Worm (Caenorhabditis elegans) whole organism, L3 larva: ENCODE results near the gene fbxb-118.

Source experiments
- R02D3.7 ChIP-seq: fragments of 150-350 bp; optimal IDR thresholded peaks from 2 replicates; lab custom pipeline; 2014; ENCODE audit warnings: missing biosample characterization, missing genetic modification characterization
- ZK546.5 ChIP-seq: sonication (generic microtip); optimal IDR thresholded peaks from 2 replicates; lab custom pipeline; 2017; ENCODE audit warnings: missing biosample characterization, missing genetic modification characterization
- aly-2 ChIP-seq: fragments of 150-350 bp; optimal IDR thresholded peaks from 2 replicates; lab custom pipeline; 2014; ENCODE audit warnings: missing biosample characterization, missing genetic modification characterization
- ama-1 ChIP-seq: fragments of 150-350 bp; optimal IDR thresholded peaks from 2 replicates; lab custom pipeline; 2018
- ceh-28 ChIP-seq: fragments of 150-350 bp; optimal IDR thresholded peaks from 2 replicates; lab custom pipeline; 2014; ENCODE audit warnings: missing biosample characterization, missing genetic modification reagents, missing genetic modification characterization
- ceh-82 ChIP-seq: fragments of 150-350 bp; optimal IDR thresholded peaks from 2 replicates; lab custom pipeline; 2014; ENCODE audit warnings: missing biosample characterization, missing genetic modification characterization
- ceh-9 ChIP-seq: sonication (generic microtip); optimal IDR thresholded peaks from 2 replicates; lab custom pipeline; 2018; ENCODE audit warnings: missing biosample characterization, missing genetic modification characterization
- daf-12 ChIP-seq: fragments of 150-350 bp; optimal IDR thresholded peaks from 2 replicates; lab custom pipeline; 2014; ENCODE audit warnings: missing biosample characterization, missing genetic modification reagents, missing genetic modification characterization
- egl-27 ChIP-seq: sonication (generic microtip); optimal IDR thresholded peaks from 4 replicates; lab custom pipeline; 2017; ENCODE audit warnings: missing biosample characterization, missing genetic modification reagents, missing genetic modification characterization
- egl-5 ChIP-seq: fragments of 150-350 bp; optimal IDR thresholded peaks from 2 replicates; lab custom pipeline; 2017; ENCODE audit warnings: missing biosample characterization, missing genetic modification reagents, missing genetic modification characterization, inconsistent platforms
- elt-1 ChIP-seq: fragments of 150-350 bp; optimal IDR thresholded peaks from 2 replicates; lab custom pipeline; 2014; ENCODE audit warnings: missing biosample characterization, missing genetic modification characterization
- elt-2 ChIP-seq: sonication (generic microtip); optimal IDR thresholded peaks from 2 replicates; lab custom pipeline; 2016; ENCODE audit warnings: missing genetic modification reagents, mild to moderate bottlenecking, missing genetic modification characterization, missing compliant biosample characterization
- fkh-2 ChIP-seq: fragments of 150-350 bp; optimal IDR thresholded peaks from 2 replicates; lab custom pipeline; 2014; ENCODE audit warnings: missing biosample characterization, missing genetic modification reagents, missing genetic modification characterization
- fos-1 ChIP-seq: fragments of 150-350 bp; optimal IDR thresholded peaks from 2 replicates; lab custom pipeline; 2014; ENCODE audit warnings: missing biosample characterization, missing genetic modification characterization
- hmg-11 ChIP-seq: sonication (generic microtip); optimal IDR thresholded peaks from 2 replicates; lab custom pipeline; 2016; ENCODE audit warnings: missing genetic modification characterization, missing compliant biosample characterization
- jun-1 ChIP-seq: fragments of 150-350 bp; optimal IDR thresholded peaks from 2 replicates; lab custom pipeline; 2014; ENCODE audit warnings: missing biosample characterization, missing genetic modification reagents, missing genetic modification characterization
- lin-15B ChIP-seq: fragments of 150-350 bp; optimal IDR thresholded peaks from 2 replicates; lab custom pipeline; 2014; ENCODE audit warnings: missing biosample characterization, missing genetic modification characterization
- lin-39 ChIP-seq: fragments of 150-350 bp; optimal IDR thresholded peaks from 2 replicates; lab custom pipeline; 2018; ENCODE audit warnings: missing biosample characterization, missing genetic modification reagents, missing genetic modification characterization
- lsy-12 ChIP-seq: sonication (generic microtip); optimal IDR thresholded peaks from 2 replicates; lab custom pipeline; 2016; ENCODE audit warnings: mild to moderate bottlenecking, missing genetic modification characterization, missing compliant biosample characterization
- mdl-1 ChIP-seq: fragments of 150-350 bp; optimal IDR thresholded peaks from 2 replicates; lab custom pipeline; 2014; ENCODE audit warnings: missing biosample characterization, missing genetic modification characterization
- mml-1 ChIP-seq: fragments of 150-350 bp; sonication (generic microtip); optimal IDR thresholded peaks from 3 replicates; lab custom pipeline; 2014; ENCODE audit warnings: missing biosample characterization, missing genetic modification characterization
- nfya-1 ChIP-seq: sonication (generic microtip); optimal IDR thresholded peaks from 2 replicates; lab custom pipeline; 2017; ENCODE audit warnings: missing genetic modification characterization, mild to moderate bottlenecking, missing compliant biosample characterization, antibody characterized with exemption, moderate library complexity; ENCODE audit not compliant: insufficient read depth
- nhr-12 ChIP-seq: fragments of 150-350 bp; optimal IDR thresholded peaks from 2 replicates; lab custom pipeline; 2014; ENCODE audit warnings: missing biosample characterization, missing genetic modification characterization
- nhr-23 ChIP-seq: fragments of 150-350 bp; optimal IDR thresholded peaks from 2 replicates; lab custom pipeline; 2014; ENCODE audit warnings: missing biosample characterization, missing genetic modification reagents, missing genetic modification characterization
- nhr-237 ChIP-seq: fragments of 150-350 bp; optimal IDR thresholded peaks from 2 replicates; lab custom pipeline; 2014; ENCODE audit warnings: missing biosample characterization, missing genetic modification characterization
- nhr-25 ChIP-seq: sonication (generic microtip); optimal IDR thresholded peaks from 2 replicates; lab custom pipeline; 2017; ENCODE audit warnings: missing biosample characterization, missing genetic modification characterization
- nhr-28 ChIP-seq: fragments of 150-350 bp; optimal IDR thresholded peaks from 2 replicates; lab custom pipeline; 2014; ENCODE audit warnings: missing biosample characterization, missing genetic modification characterization
- nhr-43 ChIP-seq: sonication (generic microtip); optimal IDR thresholded peaks from 2 replicates; lab custom pipeline; 2016; ENCODE audit warnings: mild to moderate bottlenecking, missing genetic modification characterization, missing compliant biosample characterization; ENCODE audit not compliant: poor library complexity, severe bottlenecking
- nhr-67 ChIP-seq: fragments of 150-350 bp; optimal IDR thresholded peaks from 2 replicates; lab custom pipeline; 2014; ENCODE audit warnings: missing biosample characterization, missing genetic modification characterization
- nhr-77 ChIP-seq: fragments of 150-350 bp; optimal IDR thresholded peaks from 2 replicates; lab custom pipeline; 2014; ENCODE audit warnings: missing biosample characterization, missing genetic modification characterization
- pha-4 ChIP-seq: fragments of 150-350 bp; optimal IDR thresholded peaks from 2 replicates; lab custom pipeline; 2014; ENCODE audit warnings: missing biosample characterization, missing genetic modification reagents, missing genetic modification characterization
- pqm-1 ChIP-seq: fragments of 150-350 bp; optimal IDR thresholded peaks from 2 replicates; lab custom pipeline; 2017; ENCODE audit warnings: missing biosample characterization, missing genetic modification characterization, inconsistent platforms
- sea-2 ChIP-seq: fragments of 150-350 bp; sonication (generic microtip); optimal IDR thresholded peaks from 4 replicates; lab custom pipeline; 2014; ENCODE audit warnings: missing biosample characterization, missing genetic modification reagents, missing genetic modification characterization
- skn-1 ChIP-seq: fragments of 150-350 bp; optimal IDR thresholded peaks from 2 replicates; lab custom pipeline; 2014; ENCODE audit warnings: missing biosample characterization, missing genetic modification characterization
- snpc-4 ChIP-seq: fragments of 150-350 bp; optimal IDR thresholded peaks from 2 replicates; lab custom pipeline; 2014; ENCODE audit warnings: missing biosample characterization, missing genetic modification characterization
- tbx-2 ChIP-seq: sonication (generic microtip); optimal IDR thresholded peaks from 2 replicates; lab custom pipeline; 2016; ENCODE audit warnings: mild to moderate bottlenecking, missing genetic modification characterization, missing compliant biosample characterization
- unc-62 ChIP-seq: fragments of 150-350 bp; sonication (generic microtip); optimal IDR thresholded peaks from 4 replicates; lab custom pipeline; 2014; ENCODE audit warnings: missing biosample characterization, missing genetic modification reagents, missing genetic modification characterization
- zag-1 ChIP-seq: fragments of 150-350 bp; optimal IDR thresholded peaks from 2 replicates; lab custom pipeline; 2014; ENCODE audit warnings: missing biosample characterization, missing genetic modification characterization
- ztf-11 ChIP-seq: fragments of 150-350 bp; optimal IDR thresholded peaks from 2 replicates; lab custom pipeline; 2014; ENCODE audit warnings: missing biosample characterization, missing genetic modification characterization
- ztf-4 ChIP-seq: fragments of 150-350 bp; optimal IDR thresholded peaks from 2 replicates; lab custom pipeline; 2014; ENCODE audit warnings: missing biosample characterization, missing genetic modification characterization

fbxb-118 gene

ce11 chrII:4062477-4062876 lies 1.4 kb downstream of the fbxb-118 start, which contains the start of gene gadr-4:
Gene gadr-4, minus strand, starts transcription at chrII:4062577.
- TF ChIP-seq aly-2 (tag; lab: Kevin White, UChicago) (no peak), ceh-28 (no peak), snpc-4 (no peak)

ce11 chrII:4049672-4050071 lies 14.2 kb downstream of the fbxb-118 start:
- TF ChIP-seq pha-4 (tag; lab: Kevin White, UChicago): peak; percentile 6
- TF ChIP-seq nfya-1 (tag; lab: Kevin White, UChicago): peak; percentile 21
- peak; percentile 21 for TF ChIP-seq elt-2 (tag; lab: Kevin White, UChicago)
- TF ChIP-seq lin-15B (tag; lab: Kevin White, UChicago): peak; percentile 3

- TF ChIP-seq elt-2 (tag; lab: Kevin White, UChicago): peak; percentile 54
- peak; percentile 30 for TF ChIP-seq tbx-2 (tag; lab: Kevin White, UChicago)
- peak; percentile 13 for TF ChIP-seq nfya-1 (tag; lab: Kevin White, UChicago)
- peak; percentile 22 for TF ChIP-seq lin-15B (tag; lab: Kevin White, UChicago)
- TF ChIP-seq hmg-11: peak; percentile 43
- TF ChIP-seq nhr-43 (tag; lab: Kevin White, UChicago): peak; percentile 58
- peak; percentile 31 for TF ChIP-seq lsy-12 (tag; lab: Kevin White, UChicago)
Observed at ce11 chrII:4047839-4048440, 16.0 kb downstream of the fbxb-118 start.

- TF ChIP-seq lin-15B (tag; lab: Kevin White, UChicago) (no peak), lin-39 (tag; lab: Kevin White, UChicago) (no peak), pqm-1 (no peak), nhr-12 (no peak), egl-27 (tag; lab: Kevin White, UChicago) (no peak), skn-1 (no peak), nhr-43 (tag; lab: Kevin White, UChicago) (no peak), daf-12 (no peak), nhr-23 (tag; lab: Kevin White, UChicago) (no peak), nhr-28 (no peak), R02D3.7 (tag; lab: Kevin White, UChicago) (no peak), ztf-4 (tag; lab: Kevin White, UChicago) (no peak), nhr-67 (tag; lab: Kevin White, UChicago) (no peak), pha-4 (tag; lab: Kevin White, UChicago) (no peak), zag-1 (tag; lab: Kevin White, UChicago) (no peak), ceh-9 (tag; lab: Kevin White, UChicago) (no peak), sea-2 (GFP tag; lab: Kevin White, UChicago) (no peak), fkh-2 (no peak)
Observed at ce11 chrII:4045396-4045795, 18.5 kb downstream of the fbxb-118 start, which contains the start of gene K07D4.2. Gene K07D4.2, minus strand, starts transcription at chrII:4045496.

- TF ChIP-seq pqm-1: peak; percentile 25
- no peak for TF ChIP-seq unc-62 (GFP tag; lab: Kevin White, UChicago)
- peak; percentile 32 for TF ChIP-seq ZK546.5 (tag; lab: Kevin White, UChicago)
- TF ChIP-seq nhr-43 (tag; lab: Kevin White, UChicago): peak; percentile 82
- no peak for TF ChIP-seq mml-1 (tag; lab: Kevin White, UChicago)
- TF ChIP-seq lsy-12 (tag; lab: Kevin White, UChicago): peak; percentile 80
- no peak for TF ChIP-seq nhr-237 (tag; lab: Kevin White, UChicago)
- TF ChIP-seq skn-1: peak; percentile 98
- TF ChIP-seq nhr-23 (tag; lab: Kevin White, UChicago): peak; percentile 83
- peak; percentile 50 for TF ChIP-seq nhr-77 (tag; lab: Kevin White, UChicago)
- TF ChIP-seq nfya-1 (tag; lab: Kevin White, UChicago): peak; percentile 85
- TF ChIP-seq mdl-1 (tag; lab: Kevin White, UChicago): peak; percentile 50
- no peak for TF ChIP-seq fkh-2
- TF ChIP-seq hmg-11: peak; percentile 80
- TF ChIP-seq jun-1 (tag; lab: Kevin White, UChicago): peak; percentile 52
- TF ChIP-seq fos-1 (tag; lab: Kevin White, UChicago): no peak
- peak; percentile 88 for TF ChIP-seq pha-4 (tag; lab: Kevin White, UChicago)
- peak; percentile 78 for TF ChIP-seq ceh-28
- peak; percentile 9 for TF ChIP-seq egl-5
- peak; percentile 55 for TF ChIP-seq tbx-2 (tag; lab: Kevin White, UChicago)
- peak; percentile 82 for TF ChIP-seq snpc-4
- TF ChIP-seq nhr-25 (tag; lab: Kevin White, UChicago): peak; percentile 64
- no peak for TF ChIP-seq elt-1 (tag; lab: Kevin White, UChicago)
- TF ChIP-seq ceh-82 (tag; lab: Kevin White, UChicago): peak; percentile 52
- TF ChIP-seq lin-15B (tag; lab: Kevin White, UChicago): peak; percentile 85
- TF ChIP-seq ztf-11 (tag; lab: Kevin White, UChicago): no peak
- peak; percentile 29 for TF ChIP-seq lin-39 (tag; lab: Kevin White, UChicago)
- TF ChIP-seq elt-2 (tag; lab: Kevin White, UChicago): peak; percentile 71
- TF ChIP-seq aly-2 (tag; lab: Kevin White, UChicago): no peak
- peak; percentile 83 for TF ChIP-seq R02D3.7 (tag; lab: Kevin White, UChicago)
- peak; percentile 25 for TF ChIP-seq ama-1
- TF ChIP-seq, all 47 proteins: peak for 23
Observed at ce11 chrII:4044349-4044748, 19.5 kb downstream of the fbxb-118 start, which contains the start of gene rpn-11. Gene rpn-11, minus strand, starts transcription at chrII:4044546.
